Worm (Caenorhabditis elegans) whole organism, late embryonic: ENCODE results near the gene T22B7.7.

Experiments
- T23F11.4 ChIP-seq: fragments of 200-800 bp; sonication (Bioruptor generic); optimal IDR thresholded peaks from 2 replicates; lab custom pipeline; 2018; ENCODE audit warnings: mild to moderate bottlenecking, missing genetic modification characterization, missing compliant biosample characterization
- ama-1 ChIP-seq: fragments of 150-350 bp; optimal IDR thresholded peaks from 2 replicates; lab custom pipeline; 2014
- ceh-22 ChIP-seq: sonication (generic microtip); optimal IDR thresholded peaks from 2 replicates; lab custom pipeline; 2017; ENCODE audit warnings: missing biosample characterization, missing genetic modification characterization
- ceh-24 ChIP-seq: sonication (generic microtip); optimal IDR thresholded peaks from 2 replicates; lab custom pipeline; 2016; ENCODE audit warnings: mild to moderate bottlenecking, missing genetic modification characterization, missing compliant biosample characterization
- ceh-31 ChIP-seq: sonication (generic microtip); optimal IDR thresholded peaks from 2 replicates; lab custom pipeline; 2016; ENCODE audit warnings: missing genetic modification characterization, missing compliant biosample characterization
- madf-2 ChIP-seq: sonication (generic microtip); optimal IDR thresholded peaks from 2 replicates; lab custom pipeline; 2017; ENCODE audit warnings: missing genetic modification characterization, missing compliant biosample characterization
- odd-2 ChIP-seq: sonication (generic microtip); optimal IDR thresholded peaks from 2 replicates; lab custom pipeline; 2017; ENCODE audit warnings: antibody characterized with exemption, mild to moderate bottlenecking, missing genetic modification characterization, missing compliant biosample characterization
- syd-9 ChIP-seq: sonication (generic microtip); optimal IDR thresholded peaks from 2 replicates; lab custom pipeline; 2016; ENCODE audit warnings: mild to moderate bottlenecking, missing genetic modification characterization, moderate library complexity, missing compliant biosample characterization
- tbx-2 ChIP-seq: sonication (generic microtip); optimal IDR thresholded peaks from 2 replicates; lab custom pipeline; 2016; ENCODE audit warnings: missing genetic modification characterization, missing compliant biosample characterization
- unc-55 ChIP-seq: sonication (generic microtip); optimal IDR thresholded peaks from 2 replicates; lab custom pipeline; 2017; ENCODE audit warnings: missing biosample characterization, missing genetic modification reagents, missing genetic modification characterization

- no peak for TF ChIP-seq tbx-2 (tag; lab: Kevin White, UChicago)
- TF ChIP-seq ama-1, result no peak
- TF ChIP-seq syd-9, result no peak
- no peak for TF ChIP-seq ceh-31 (tag; lab: Kevin White, UChicago)
- no peak for TF ChIP-seq ceh-22
- TF ChIP-seq madf-2 (tag; lab: Kevin White, UChicago), result no peak
- TF ChIP-seq odd-2 (tag; lab: Kevin White, UChicago), result no peak
- TF ChIP-seq ceh-24 (tag; lab: Kevin White, UChicago), result no peak
- TF ChIP-seq unc-55 (GFP tag; lab: Kevin White, UChicago), result no peak
- no peak for TF ChIP-seq T23F11.4 (GFP tag; lab: Kevin White, UChicago)
Observed at ce11 chrX:5631008-5631407, 22.9 kb downstream of the T22B7.7 start.
